Worm (Caenorhabditis elegans) whole organism, young adult: ENCODE measurements around the gene sru-30.

Source experiments
- F37B4.10 ChIP-seq: fragments of 200-800 bp; sonication (Bioruptor generic); IDR thresholded peaks from 2 replicates; pipeline ENCODE4 v1.3.6; 2022; ENCODE audit warnings: missing genetic modification characterization, missing compliant biosample characterization
- F39B2.1 ChIP-seq: fragments of 200-800 bp; sonication (Bioruptor generic); IDR thresholded peaks from 2 replicates; pipeline ENCODE4 v1.3.6; 2022; ENCODE audit warnings: missing genetic modification reagents, missing genetic modification characterization, missing compliant biosample characterization
- F52B5.7 ChIP-seq: sonication (generic microtip); optimal IDR thresholded peaks from 2 replicates; lab custom pipeline; 2016; ENCODE audit warnings: mild to moderate bottlenecking, missing genetic modification characterization, missing compliant biosample characterization
- Y53F4B.3 ChIP-seq: fragments of 200-800 bp; sonication (Bioruptor generic); IDR thresholded peaks from 2 replicates; pipeline ENCODE4 v1.3.6; 2022; ENCODE audit warnings: missing genetic modification reagents, missing genetic modification characterization, missing compliant biosample characterization
- atf-7 ChIP-seq: sonication (generic microtip); optimal IDR thresholded peaks from 2 replicates; lab custom pipeline; 2017; ENCODE audit warnings: mild to moderate bottlenecking, missing genetic modification characterization, missing compliant biosample characterization
- athp-1 ChIP-seq: sonication (generic microtip); optimal IDR thresholded peaks from 2 replicates; lab custom pipeline; 2017; ENCODE audit warnings: mild to moderate bottlenecking, missing genetic modification characterization, missing compliant biosample characterization
- attf-3 ChIP-seq: fragments of 200-800 bp; sonication (Bioruptor generic); conservative IDR thresholded peaks from 2 replicates; pipeline ENCODE4 v1.3.6; 2022; ENCODE audit warnings: missing genetic modification reagents, missing genetic modification characterization, missing compliant biosample characterization
- attf-6 ChIP-seq: fragments of 200-800 bp; sonication (Bioruptor generic); IDR thresholded peaks from 2 replicates; pipeline ENCODE4 v1.3.6; 2022; ENCODE audit warnings: missing genetic modification reagents, missing genetic modification characterization, missing compliant biosample characterization
- bed-2 ChIP-seq: fragments of 200-800 bp; sonication (Bioruptor generic); IDR thresholded peaks from 2 replicates; pipeline ENCODE4 v1.3.6; 2022; ENCODE audit warnings: missing genetic modification reagents, missing genetic modification characterization, missing compliant biosample characterization
- ccch-3 ChIP-seq: fragments of 200-800 bp; sonication (Bioruptor generic); optimal IDR thresholded peaks from 2 replicates; lab custom pipeline; 2018; ENCODE audit warnings: mild to moderate bottlenecking, missing genetic modification characterization, missing compliant biosample characterization
- cebp-1 ChIP-seq, 2 experiments: fragments of 200-800 bp in 1 of 2; sonication (Bioruptor generic) in 1 of 2; sonication (generic microtip) in 1 of 2; IDR thresholded peaks in 1 of 2; optimal IDR thresholded peaks in 1 of 2; 2 replicates each; pipeline versions ENCODE4 v1.3.6 to Lab custom; 2017 to 2022; ENCODE audit warnings: missing compliant biosample characterization in 2 of 2, missing genetic modification characterization in 2 of 2, mild to moderate bottlenecking in 1 of 2, missing genetic modification reagents in 1 of 2, moderate library complexity in 1 of 2
- cebp-2 ChIP-seq: fragments of 200-800 bp; sonication (Bioruptor generic); IDR thresholded peaks from 2 replicates; pipeline ENCODE4 v1.3.6; 2022; ENCODE audit warnings: missing genetic modification characterization, missing compliant biosample characterization
- ceh-100 ChIP-seq: fragments of 200-800 bp; sonication (Bioruptor generic); IDR thresholded peaks from 2 replicates; pipeline ENCODE4 v1.3.6; 2022; ENCODE audit warnings: missing genetic modification reagents, missing genetic modification characterization, missing compliant biosample characterization
- ceh-58 ChIP-seq: fragments of 200-800 bp; sonication (Bioruptor generic); IDR thresholded peaks from 2 replicates; pipeline ENCODE4 v1.3.6; 2022; ENCODE audit warnings: missing genetic modification characterization, missing compliant biosample characterization
- ceh-79 ChIP-seq: sonication (generic microtip); optimal IDR thresholded peaks from 2 replicates; lab custom pipeline; 2017; ENCODE audit warnings: mild to moderate bottlenecking, missing genetic modification characterization, missing compliant biosample characterization
- dpl-1 ChIP-seq: fragments of 150-350 bp; optimal IDR thresholded peaks from 2 replicates; lab custom pipeline; 2014; ENCODE audit warnings: missing biosample characterization, missing genetic modification reagents, missing genetic modification characterization
- hmg-1.2 ChIP-seq: fragments of 200-800 bp; sonication (Bioruptor generic); IDR thresholded peaks from 2 replicates; pipeline ENCODE4 v1.3.6; 2022; ENCODE audit warnings: missing genetic modification reagents, missing genetic modification characterization, missing compliant biosample characterization
- hsf-1 ChIP-seq: fragments of 200-800 bp; sonication (Bioruptor generic); IDR thresholded peaks from 2 replicates; pipeline ENCODE4 v1.3.6; 2022; ENCODE audit warnings: missing genetic modification reagents, missing genetic modification characterization, missing compliant biosample characterization
- let-526 ChIP-seq: fragments of 200-800 bp; sonication (Bioruptor generic); IDR thresholded peaks from 2 replicates; pipeline ENCODE4 v1.3.6; 2022; ENCODE audit warnings: missing genetic modification reagents, missing genetic modification characterization, missing compliant biosample characterization
- let-607 ChIP-seq, 2 experiments: fragments of 200-800 bp in 1 of 2; sonication (Bioruptor generic) in 1 of 2; sonication (generic microtip) in 1 of 2; optimal IDR thresholded peaks; 2 replicates each; lab custom pipeline; 2016 to 2018; ENCODE audit warnings: mild to moderate bottlenecking in 2 of 2, missing compliant biosample characterization in 2 of 2, missing genetic modification characterization in 2 of 2, moderate library complexity in 2 of 2, missing genotype in 1 of 2
- lin-26 ChIP-seq: fragments of 200-800 bp; sonication (Bioruptor generic); IDR thresholded peaks from 2 replicates; pipeline ENCODE4 v1.3.6; 2022; ENCODE audit warnings: missing genetic modification reagents, missing genetic modification characterization, missing compliant biosample characterization
- lin-35 ChIP-seq, 3 experiments: fragments of 150-350 bp in 2 of 3; sonication (generic microtip) in 1 of 3; optimal IDR thresholded peaks; 2 replicates each; lab custom pipeline; 2014 to 2018; ENCODE audit warnings: missing biosample characterization in 3 of 3, missing genetic modification characterization in 3 of 3, missing genetic modification reagents in 3 of 3
- lin-54 ChIP-seq: fragments of 200-800 bp; sonication (Bioruptor generic); optimal IDR thresholded peaks from 2 replicates; lab custom pipeline; 2018; ENCODE audit warnings: mild to moderate bottlenecking, missing genetic modification characterization, missing compliant biosample characterization
- madf-3 ChIP-seq: fragments of 200-800 bp; sonication (Bioruptor generic); IDR thresholded peaks from 2 replicates; pipeline ENCODE4 v1.3.6; 2022; ENCODE audit warnings: missing genetic modification reagents, missing genetic modification characterization, missing compliant biosample characterization
- madf-8 ChIP-seq: fragments of 200-800 bp; sonication (Bioruptor generic); conservative IDR thresholded peaks from 2 replicates; pipeline ENCODE4 v1.3.6; 2022; ENCODE audit warnings: missing genetic modification reagents, missing genetic modification characterization, missing compliant biosample characterization
- mel-28 ChIP-seq: sonication (generic microtip); optimal IDR thresholded peaks from 2 replicates; lab custom pipeline; 2016; ENCODE audit warnings: borderline replicate concordance, mild to moderate bottlenecking, missing genetic modification characterization, missing compliant biosample characterization
- nfya-2 ChIP-seq: fragments of 200-800 bp; sonication (Bioruptor generic); IDR thresholded peaks from 2 replicates; pipeline ENCODE4 v1.3.6; 2022; ENCODE audit warnings: missing genetic modification reagents, missing genetic modification characterization, missing compliant biosample characterization
- nhr-120 ChIP-seq: fragments of 200-800 bp; sonication (Bioruptor generic); IDR thresholded peaks from 2 replicates; pipeline ENCODE4 v1.3.6; 2022; ENCODE audit warnings: missing genetic modification characterization, missing compliant biosample characterization
- nhr-179 ChIP-seq: sonication (generic microtip); optimal IDR thresholded peaks from 2 replicates; lab custom pipeline; 2016; ENCODE audit warnings: mild to moderate bottlenecking, missing genetic modification characterization, missing compliant biosample characterization
- nhr-27 ChIP-seq: fragments of 200-800 bp; sonication (Bioruptor generic); optimal IDR thresholded peaks from 2 replicates; lab custom pipeline; 2018; ENCODE audit warnings: mild to moderate bottlenecking, missing genetic modification characterization, moderate library complexity, missing compliant biosample characterization
- nhr-80 ChIP-seq: sonication (generic microtip); optimal IDR thresholded peaks from 2 replicates; lab custom pipeline; 2016; ENCODE audit warnings: missing genetic modification characterization, missing compliant biosample characterization
- pbrm-1 ChIP-seq: fragments of 200-800 bp; sonication (Bioruptor generic); IDR thresholded peaks from 2 replicates; pipeline ENCODE4 v1.3.6; 2022; ENCODE audit warnings: missing genetic modification reagents, missing genetic modification characterization, missing compliant biosample characterization
- rec-8 ChIP-seq, 2 experiments: sonication (generic microtip); optimal IDR thresholded peaks; 2 replicates each; lab custom pipeline; 2016; ENCODE audit warnings: mild to moderate bottlenecking in 2 of 2, missing genetic modification characterization in 2 of 2, missing genetic modification reagents in 2 of 2, missing genotype in 2 of 2, missing biosample characterization in 1 of 2, missing compliant biosample characterization in 1 of 2, moderate library complexity in 1 of 2
- sea-2 ChIP-seq: fragments of 200-800 bp; sonication (Bioruptor generic); IDR thresholded peaks from 2 replicates; pipeline ENCODE4 v1.3.6; 2022; ENCODE audit warnings: missing genetic modification characterization, missing compliant biosample characterization
- tbp1 ChIP-seq: fragments of 200-800 bp; sonication (Bioruptor generic); optimal IDR thresholded peaks from 2 replicates; lab custom pipeline; 2018; ENCODE audit warnings: mild to moderate bottlenecking, missing genetic modification characterization, missing compliant biosample characterization
- tlf-1 ChIP-seq: fragments of 200-800 bp; sonication (Bioruptor generic); optimal IDR thresholded peaks from 2 replicates; lab custom pipeline; 2018; ENCODE audit warnings: mild to moderate bottlenecking, missing genetic modification characterization, missing compliant biosample characterization
- unc-130 ChIP-seq: sonication (generic microtip); optimal IDR thresholded peaks from 2 replicates; lab custom pipeline; 2016; ENCODE audit warnings: missing genetic modification reagents, missing genetic modification characterization, missing compliant biosample characterization
- unc-62 ChIP-seq: fragments of 150-350 bp; optimal IDR thresholded peaks from 2 replicates; lab custom pipeline; 2014; ENCODE audit warnings: missing biosample characterization, missing genetic modification reagents, missing genetic modification characterization
- zfh-2 ChIP-seq: fragments of 200-800 bp; sonication (Bioruptor generic); conservative IDR thresholded peaks from 2 replicates; pipeline ENCODE4 v1.3.6; 2022; ENCODE audit warnings: missing genetic modification reagents, missing genetic modification characterization, missing compliant biosample characterization
- ztf-25 ChIP-seq: fragments of 200-800 bp; sonication (Bioruptor generic); IDR thresholded peaks from 2 replicates; pipeline ENCODE4 v1.3.6; 2022; ENCODE audit warnings: missing genetic modification reagents, missing genetic modification characterization, missing compliant biosample characterization
- ztf-3 ChIP-seq: fragments of 200-800 bp; sonication (Bioruptor generic); optimal IDR thresholded peaks from 2 replicates; lab custom pipeline; 2018; ENCODE audit warnings: mild to moderate bottlenecking, missing genetic modification characterization, missing compliant biosample characterization
- ztf-6 ChIP-seq: fragments of 200-800 bp; sonication (Bioruptor generic); IDR thresholded peaks from 2 replicates; pipeline ENCODE4 v1.3.6; 2022; ENCODE audit warnings: missing genetic modification reagents, missing genetic modification characterization, missing compliant biosample characterization

Gene sru-30

DNA sequence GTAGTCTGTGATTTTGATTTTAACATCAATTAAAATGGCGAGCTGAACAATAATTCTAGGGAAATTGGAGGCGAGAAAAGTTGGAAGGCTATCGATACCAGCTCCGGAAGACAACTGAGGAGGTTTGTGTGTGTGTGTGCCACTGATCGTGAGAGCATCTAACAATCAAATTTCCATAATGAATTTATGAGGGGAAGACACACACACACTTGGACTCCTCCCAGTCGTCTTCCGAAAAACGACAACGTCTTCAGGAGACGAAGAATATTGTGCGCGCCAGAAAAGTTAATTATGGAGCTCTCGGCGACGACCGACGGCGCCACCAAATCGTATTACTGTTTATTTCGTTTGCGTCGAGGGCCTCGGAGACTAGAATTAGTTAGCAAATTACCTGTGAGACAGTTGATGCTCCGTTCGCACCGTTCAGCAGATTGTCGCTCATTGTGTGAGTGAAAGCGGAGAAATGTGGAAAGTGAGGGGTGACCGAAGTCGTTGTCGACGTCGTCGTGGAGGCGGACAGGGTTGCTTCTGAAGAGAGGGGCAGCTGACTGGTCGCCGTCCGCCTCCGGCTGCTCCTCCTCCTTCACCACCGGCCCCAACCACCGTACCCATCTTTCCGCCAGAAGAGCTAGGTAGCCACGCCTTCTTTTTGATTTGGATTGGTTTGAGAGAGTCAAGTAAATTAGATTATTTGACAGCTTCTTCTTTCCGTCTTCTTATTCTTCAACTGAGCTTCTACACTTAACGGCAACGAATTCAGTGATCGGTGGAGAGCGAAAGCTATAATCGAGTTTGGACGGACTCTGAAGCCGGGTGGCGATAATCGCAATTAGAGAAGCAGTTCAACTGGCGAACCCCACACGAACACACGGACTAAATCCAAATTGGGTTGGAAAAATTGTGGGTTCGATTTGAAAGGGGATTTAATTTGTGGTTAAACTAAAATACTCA lies 44.5 kb upstream of the sru-30 start, which contains the start of gene unc-42 (continued):
- TF ChIP-seq bed-2 (GFP tag; lab: Robert Waterston, UW) (no peak), sea-2 (GFP tag; lab: Robert Waterston, UW) (0 out of 2 replicates have a peak, but pooled peaks have one; percentile 38), let-526 (GFP tag; lab: Robert Waterston, UW) (no peak), nhr-27 (tag; lab: Kevin White, UChicago) (no peak), ceh-58 (GFP tag; lab: Robert Waterston, UW) (no peak), lin-26 (no peak), tbp1 (GFP tag; lab: Kevin White, UChicago) (no peak), mel-28 (tag; lab: Kevin White, UChicago) (no peak), let-607 (tag; optimal IDR thresholded peaks at IDR 0.05; lab: Kevin White, UChicago) (no peak), hsf-1 (GFP tag; lab: Robert Waterston, UW) (no peak), ztf-25 (GFP tag; lab: Robert Waterston, UW) (no peak), ceh-100 (no peak), rec-8 (tag; optimal IDR thresholded peaks at IDR 0.05; lab: Kevin White, UChicago) (no peak), unc-62 (GFP tag; lab: Kevin White, UChicago) (no peak)

ce11 chrV:9771311-9771710 lies 42.3 kb upstream of the sru-30 start:
- TF ChIP-seq nhr-80 (tag; lab: Kevin White, UChicago) (no peak), pbrm-1 (no peak), madf-3 (GFP tag; lab: Robert Waterston, UW) (no peak), attf-6 (GFP tag; lab: Robert Waterston, UW) (no peak), sea-2 (GFP tag; lab: Robert Waterston, UW) (no peak), nfya-2 (no peak), zfh-2 (GFP tag; lab: Robert Waterston, UW) (no peak)

DNA sequence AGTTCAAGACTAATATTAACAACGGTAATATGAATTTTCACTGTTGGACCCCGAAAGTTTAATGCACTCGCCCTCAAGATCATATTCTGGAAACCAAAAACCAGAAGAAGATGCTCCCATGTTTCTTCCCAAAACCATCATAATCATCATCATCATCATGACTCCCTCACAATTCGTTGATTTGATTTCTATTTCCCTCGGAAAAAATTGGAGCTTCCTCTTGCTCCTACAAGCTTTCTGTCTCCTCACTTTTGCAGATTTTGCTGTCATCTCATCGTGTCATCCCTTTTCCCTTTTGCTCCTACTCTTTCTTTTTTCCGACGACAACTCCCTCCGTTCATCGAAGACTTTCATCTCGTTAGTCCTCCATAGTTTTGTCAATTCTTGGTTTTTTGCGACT lies 41.7 kb upstream of the sru-30 start, which contains the start of gene F46B6.2:
Gene F46B6.2 (plus strand): TSS at position 316 of the 400 bp plus-strand sequence.
- TF ChIP-seq F39B2.1, result no peak
- TF ChIP-seq hmg-1.2 (GFP tag; lab: Robert Waterston, UW), result no peak
- no peak for TF ChIP-seq Y53F4B.3
- TF ChIP-seq F37B4.10 (GFP tag; lab: Robert Waterston, UW), result no peak
- no peak for TF ChIP-seq atf-7 (tag; lab: Kevin White, UChicago)
- no peak for TF ChIP-seq tlf-1 (GFP tag; lab: Kevin White, UChicago)

- TF ChIP-seq ztf-6 (GFP tag; lab: Robert Waterston, UW), result no peak
- TF ChIP-seq madf-8 (GFP tag; lab: Robert Waterston, UW), result no peak
- no peak for TF ChIP-seq attf-3
- TF ChIP-seq cebp-2 (GFP tag; lab: Robert Waterston, UW), result no peak
- no peak for TF ChIP-seq ccch-3 (GFP tag; lab: Kevin White, UChicago)
- TF ChIP-seq nhr-120 (GFP tag; lab: Robert Waterston, UW), result no peak
- TF ChIP-seq ztf-3 (GFP tag; lab: Kevin White, UChicago), result no peak
- no peak for TF ChIP-seq rec-8 (tag; optimal IDR thresholded peaks at IDR 0.05; lab: Kevin White, UChicago)
- TF ChIP-seq ceh-79 (tag; lab: Kevin White, UChicago), result no peak
- no peak for TF ChIP-seq nhr-179 (tag; lab: Kevin White, UChicago)
- TF ChIP-seq lin-54, result no peak
- no peak for TF ChIP-seq dpl-1 (GFP tag; lab: Kevin White, UChicago)
- no peak for TF ChIP-seq unc-130 (GFP tag; lab: Kevin White, UChicago)
- no peak for TF ChIP-seq hmg-1.2 (GFP tag; lab: Robert Waterston, UW)
- TF ChIP-seq F52B5.7 (tag; lab: Kevin White, UChicago), result no peak
- TF ChIP-seq cebp-1 (GFP tag; IDR thresholded peaks at IDR 0.05; lab: Robert Waterston, UW), result no peak
- TF ChIP-seq cebp-1 (tag; optimal IDR thresholded peaks at IDR 0.05; lab: Kevin White, UChicago), result no peak
- no peak for TF ChIP-seq athp-1
- TF ChIP-seq zfh-2 (GFP tag; lab: Robert Waterston, UW), result no peak
- no peak for TF ChIP-seq lin-35 (GFP tag; optimal IDR thresholded peaks at IDR 0.05; lab: Kevin White, UChicago)
These were observed 37.9 kb upstream of the sru-30 start, which contains the start of gene F46B6.12 for ce11 chrV:9775734-9776133. F46B6.12 (minus strand) TSS chrV:9775834.
